Worm (Caenorhabditis elegans) whole organism, late embryonic: ENCODE data around the gene F27D9.7.

Experiments used
- ceh-31 ChIP-seq: sonication (generic microtip); optimal IDR thresholded peaks from 2 replicates; lab custom pipeline; 2016; ENCODE audit warnings: missing genetic modification characterization, missing compliant biosample characterization
- dve-1 ChIP-seq: sonication (generic microtip); optimal IDR thresholded peaks from 2 replicates; lab custom pipeline; 2017; ENCODE audit warnings: antibody characterized with exemption, mild to moderate bottlenecking, missing genetic modification characterization, missing compliant biosample characterization
- elt-2 ChIP-seq: sonication (generic microtip); optimal IDR thresholded peaks from 2 replicates; lab custom pipeline; 2016; ENCODE audit warnings: missing genetic modification reagents, missing genetic modification characterization, missing compliant biosample characterization
- fkh-10 ChIP-seq: fragments of 150-350 bp; optimal IDR thresholded peaks from 2 replicates; lab custom pipeline; 2014; ENCODE audit warnings: missing biosample characterization, missing genetic modification reagents, missing genetic modification characterization
- hlh-6 ChIP-seq: sonication (generic microtip); optimal IDR thresholded peaks from 2 replicates; lab custom pipeline; 2016; ENCODE audit warnings: missing genotype, missing genetic modification characterization, missing compliant biosample characterization
- lin-11 ChIP-seq: fragments of 200-800 bp; sonication (Bioruptor generic); optimal IDR thresholded peaks from 2 replicates; lab custom pipeline; 2018; ENCODE audit warnings: mild to moderate bottlenecking, missing genetic modification characterization, missing compliant biosample characterization
- nhr-11 ChIP-seq: fragments of 150-350 bp; optimal IDR thresholded peaks from 2 replicates; lab custom pipeline; 2014; ENCODE audit warnings: missing biosample characterization, missing genetic modification characterization
- syd-9 ChIP-seq: sonication (generic microtip); optimal IDR thresholded peaks from 2 replicates; lab custom pipeline; 2016; ENCODE audit warnings: mild to moderate bottlenecking, missing genetic modification characterization, moderate library complexity, missing compliant biosample characterization
- tbx-2 ChIP-seq: sonication (generic microtip); optimal IDR thresholded peaks from 2 replicates; lab custom pipeline; 2016; ENCODE audit warnings: missing genetic modification characterization, missing compliant biosample characterization
- unc-3 ChIP-seq, 2 experiments: fragments of 200-800 bp in 1 of 2; sonication (Bioruptor generic) in 1 of 2; sonication (generic microtip) in 1 of 2; conservative IDR thresholded peaks in 1 of 2; optimal IDR thresholded peaks in 1 of 2; 2 replicates each; pipeline versions ENCODE4 v1.3.6 to Lab custom; 2016 to 2022; ENCODE audit warnings: missing compliant biosample characterization in 2 of 2, missing genetic modification characterization in 2 of 2, missing genetic modification reagents in 1 of 2

ce11 chrX:7715463-7715862 lies 44.9 kb upstream of the F27D9.7 start:
- TF ChIP-seq nhr-11 (no peak), syd-9 (tag; lab: Kevin White, UChicago) (no peak), hlh-6 (no peak), ceh-31 (no peak), tbx-2 (tag; lab: Kevin White, UChicago) (no peak), lin-11 (tag; lab: Kevin White, UChicago) (no peak), fkh-10 (no peak), elt-2 (no peak), dve-1 (tag; lab: Kevin White, UChicago) (no peak), unc-3 (GFP tag; conservative IDR thresholded peaks at IDR 0.05; lab: Robert Waterston, UW) (no peak), unc-3 (tag; optimal IDR thresholded peaks at IDR 0.05; lab: Kevin White, UChicago) (no peak)
